Worm (Caenorhabditis elegans): Measurements from ENCODE around the gene F36G9.15.
A peak's percentile ranks its signal among the peaks of the same experiment; 100 is the strongest.
"Not testable (repeated sequence)": the region's sequence is repeated elsewhere in the genome, so short reads cannot be mapped to it uniquely, and the experiment has no call there.

F36G9.15 gene

ce11 chrV:15996655-15997186 is 8.7 kb upstream of the F36G9.15 start, which contains the start of the genes C06C6.9 and C06C6.8:
C06C6.9 (minus strand) TSS chrV:15996755.
C06C6.8 (plus strand) TSS chrV:15997136.
- TF ChIP-seq ekl-4 (GFP tag; IDR thresholded peaks at IDR 0.05) (no peak), ama-1 (optimal IDR thresholded peaks at IDR 0.05) (no peak), ama-1 (GFP tag; optimal IDR thresholded peaks at IDR 0.05) (no peak), lsy-27 (tag; optimal IDR thresholded peaks at IDR 0.05; ENCODE audit: borderline replicate concordance, insufficient read depth) (no peak), nfya-1 (tag; optimal IDR thresholded peaks at IDR 0.05; ENCODE audit: borderline replicate concordance, insufficient read depth) (no peak), ceh-58 (GFP tag; IDR thresholded peaks at IDR 0.05) (no peak), hrde-1 (tag; optimal IDR thresholded peaks at IDR 0.05; ENCODE audit: borderline replicate concordance) (no peak), rcor-1 (GFP tag; IDR thresholded peaks at IDR 0.05) (no peak)

ce11 chrV:15991850-15992249 is 3.9 kb upstream of the F36G9.15 start, which contains the start of gene C06C6.7:
C06C6.7 (plus strand) TSS chrV:15992150.
- TF ChIP-seq hsf-1 (GFP tag; IDR thresholded peaks at IDR 0.05); let-607 (tag; optimal IDR thresholded peaks at IDR 0.05); tbx-9 (tag; optimal IDR thresholded peaks at IDR 0.05; ENCODE audit: borderline replicate concordance): not testable (repeated sequence)

- TF ChIP-seq sea-2 (GFP tag; IDR thresholded peaks at IDR 0.05) (no peak), snpc-4 (GFP tag; optimal IDR thresholded peaks at IDR 0.05) (no peak), snpc-4 (tag; optimal IDR thresholded peaks at IDR 0.05) (peak; percentile 77 to 90 (median 81))
Observed at ce11 chrV:15982733-15983344, 5.1 kb downstream of the F36G9.15 start, which contains the start of the genes fbxa-99 and F36G9.13. fbxa-99 (minus strand) TSS chrV:15982854. F36G9.13 (plus strand) TSS chrV:15983294.

ce11 chrV:15978232-15978764 is 9.7 kb downstream of the F36G9.15 start, which contains the start of gene oac-20:
oac-20 (plus strand) TSS chrV:15978714.
- TF ChIP-seq nhr-80 (tag; optimal IDR thresholded peaks at IDR 0.05) = peak; percentile 78
- no peak for TF ChIP-seq sdz-38 (tag; optimal IDR thresholded peaks at IDR 0.05)
- peak; percentile 95 for TF ChIP-seq unc-62 (GFP tag; optimal IDR thresholded peaks at IDR 0.05)
- peak; percentile 24 for TF ChIP-seq atf-7 (tag; optimal IDR thresholded peaks at IDR 0.05)
- no peak for TF ChIP-seq F10E7.11 (tag; optimal IDR thresholded peaks at IDR 0.05)
- TF ChIP-seq hsf-1 (GFP tag; IDR thresholded peaks at IDR 0.05) = no peak

- TF ChIP-seq die-1 (tag; optimal IDR thresholded peaks at IDR 0.05) (no peak), F55B11.4 (tag; optimal IDR thresholded peaks at IDR 0.05; ENCODE audit: borderline replicate concordance, insufficient read depth) (no peak), hmg-20 (GFP tag; IDR thresholded peaks at IDR 0.05) (no peak), K11D2.4 (GFP tag; IDR thresholded peaks at IDR 0.05) (no peak), ZK185.1 (tag; optimal IDR thresholded peaks at IDR 0.05; ENCODE audit: poor library complexity, severe bottlenecking) (no peak), lin-35 (GFP tag; optimal IDR thresholded peaks at IDR 0.05) (no peak), T07F8.4 (tag; optimal IDR thresholded peaks at IDR 0.05) (no peak), K12H6.12 (tag; optimal IDR thresholded peaks at IDR 0.05) (no peak)
Observed at ce11 chrV:15975845-15976244, 12.1 kb downstream of the F36G9.15 start, which contains the start of gene clec-232. clec-232 (plus strand) TSS chrV:15976145.

- TF ChIP-seq madf-10 (tag; optimal IDR thresholded peaks at IDR 0.05) = no peak
- TF ChIP-seq F22D6.2 (tag; optimal IDR thresholded peaks at IDR 0.05) = no peak
- no peak for TF ChIP-seq B0261.1 (tag; optimal IDR thresholded peaks at IDR 0.05)
- no peak for TF ChIP-seq bed-1 (GFP tag; IDR thresholded peaks at IDR 0.05)
- no peak for TF ChIP-seq C06A6.2 (GFP tag; conservative IDR thresholded peaks at IDR 0.05)
- no peak for TF ChIP-seq D2030.7 (GFP tag; IDR thresholded peaks at IDR 0.05)
- no peak for TF ChIP-seq lsy-27 (tag; optimal IDR thresholded peaks at IDR 0.05; ENCODE audit: borderline replicate concordance, insufficient read depth)
- no peak for TF ChIP-seq hlh-12 (tag; optimal IDR thresholded peaks at IDR 0.05)
- TF ChIP-seq lir-1 (GFP tag; conservative IDR thresholded peaks at IDR 0.05) = no peak
- no peak for TF ChIP-seq egl-44 (GFP tag; IDR thresholded peaks at IDR 0.05)
- no peak for TF ChIP-seq F10E7.11 (tag; optimal IDR thresholded peaks at IDR 0.05)
- no peak for TF ChIP-seq ama-1 (optimal IDR thresholded peaks at IDR 0.05)
- no peak for TF ChIP-seq ama-1 (GFP tag; optimal IDR thresholded peaks at IDR 0.05)
Observed at ce11 chrV:15974836-15975235, 13.1 kb downstream of the F36G9.15 start, which contains the start of gene sru-22. sru-22 (minus strand) TSS chrV:15974936.
